Worm (Caenorhabditis elegans) whole organism, L2 larva: ENCODE measurements around the gene C10A4.13.

Source experiments
- ceh-82 ChIP-seq: fragments of 150-350 bp; optimal IDR thresholded peaks from 2 replicates; lab custom pipeline; 2014; ENCODE audit warnings: missing biosample characterization, missing genetic modification characterization
- dmd-4 ChIP-seq: sonication (generic microtip); optimal IDR thresholded peaks from 2 replicates; lab custom pipeline; 2017; ENCODE audit warnings: missing biosample characterization, missing genetic modification characterization
- elt-3 ChIP-seq: sonication (generic microtip); optimal IDR thresholded peaks from 2 replicates; lab custom pipeline; 2017; ENCODE audit warnings: missing biosample characterization, missing genetic modification characterization
- lin-11 ChIP-seq: fragments of 150-350 bp; sonication (generic microtip); optimal IDR thresholded peaks from 2 replicates; lab custom pipeline; 2014; ENCODE audit warnings: missing biosample characterization, missing genetic modification characterization, inconsistent platforms, mixed read lengths
- lsy-2 ChIP-seq, 2 experiments: fragments of 150-350 bp in 1 of 2; sonication (generic microtip) in 1 of 2; optimal IDR thresholded peaks; 2 replicates each; lab custom pipeline; 2014 to 2017; ENCODE audit warnings: missing biosample characterization in 2 of 2, missing genetic modification characterization in 2 of 2
- mdl-1 ChIP-seq, 2 experiments: fragments of 150-350 bp in 1 of 2; sonication (generic microtip) in 1 of 2; optimal IDR thresholded peaks; 2 replicates each; lab custom pipeline; 2017; ENCODE audit warnings: missing biosample characterization in 2 of 2, missing genetic modification characterization in 2 of 2
- nhr-23 ChIP-seq: fragments of 150-350 bp; optimal IDR thresholded peaks from 2 replicates; lab custom pipeline; 2014; ENCODE audit warnings: missing biosample characterization, missing genetic modification reagents, missing genetic modification characterization
- nhr-237 ChIP-seq: fragments of 150-350 bp; optimal IDR thresholded peaks from 2 replicates; lab custom pipeline; 2014; ENCODE audit warnings: missing biosample characterization, missing genetic modification characterization
- snpc-4 ChIP-seq: fragments of 150-350 bp; optimal IDR thresholded peaks from 2 replicates; lab custom pipeline; 2014; ENCODE audit warnings: missing biosample characterization, missing genetic modification characterization
- unc-39 ChIP-seq: fragments of 150-350 bp; optimal IDR thresholded peaks from 2 replicates; lab custom pipeline; 2014; ENCODE audit warnings: missing biosample characterization, missing genetic modification characterization
- unc-55 ChIP-seq: fragments of 150-350 bp; sonication (generic microtip); optimal IDR thresholded peaks from 3 replicates; lab custom pipeline; 2014; ENCODE audit warnings: missing biosample characterization, missing genetic modification reagents, missing genetic modification characterization
- zag-1 ChIP-seq: fragments of 150-350 bp; optimal IDR thresholded peaks from 2 replicates; lab custom pipeline; 2014; ENCODE audit warnings: missing biosample characterization, missing genetic modification characterization
- ztf-4 ChIP-seq: fragments of 150-350 bp; optimal IDR thresholded peaks from 2 replicates; lab custom pipeline; 2014; ENCODE audit warnings: missing biosample characterization, missing genetic modification characterization

DNA sequence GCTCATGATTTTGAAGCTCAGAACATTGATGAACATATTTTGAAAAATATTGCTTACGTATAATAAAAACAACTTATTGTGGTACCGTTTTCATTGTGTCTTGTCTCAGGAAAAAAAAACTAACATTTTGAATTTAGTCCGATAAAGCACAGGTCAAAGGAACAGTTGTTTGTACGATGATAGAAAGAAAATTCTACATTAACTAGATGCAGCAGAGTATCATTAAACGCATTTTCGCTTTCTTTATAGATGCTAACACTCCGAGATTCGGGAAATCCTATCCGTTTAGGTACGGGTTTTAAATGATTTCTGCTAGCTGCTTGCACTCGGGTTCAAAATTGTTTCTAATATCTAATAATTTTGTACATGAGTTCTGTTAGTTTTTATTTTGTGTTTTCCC lies 11.2 kb upstream of the C10A4.13 start:
- TF ChIP-seq elt-3 (tag; lab: Kevin White, UChicago) = no peak
- TF ChIP-seq mdl-1 (tag; optimal IDR thresholded peaks at IDR 0.05; lab: Kevin White, UChicago) = no peak
- no peak for TF ChIP-seq ceh-82
- no peak for TF ChIP-seq nhr-237 (tag; lab: Kevin White, UChicago)
- TF ChIP-seq dmd-4 (tag; lab: Kevin White, UChicago) = no peak
- TF ChIP-seq lsy-2 (tag; optimal IDR thresholded peaks at IDR 0.05; lab: Kevin White, UChicago) = no peak
- no peak for TF ChIP-seq ztf-4 (tag; lab: Kevin White, UChicago)
- no peak for TF ChIP-seq snpc-4
- TF ChIP-seq unc-55 (GFP tag; lab: Kevin White, UChicago) = no peak
- TF ChIP-seq nhr-23 (tag; lab: Kevin White, UChicago) = no peak
- no peak for TF ChIP-seq unc-39 (tag; lab: Kevin White, UChicago)
- no peak for TF ChIP-seq zag-1 (tag; lab: Kevin White, UChicago)
- TF ChIP-seq lin-11 = no peak
